Worm (Caenorhabditis elegans): Measurements from ENCODE around the gene B0563.6.

The B0563.6 gene

ce11 chrX:9183836-9184235, 46.3 kb downstream of the B0563.6 start, which contains the start of gene Y81B9A.2:
Gene Y81B9A.2 (plus strand): TSS chrX:9184136.
- no peak for TF ChIP-seq zip-2 (tag; optimal IDR thresholded peaks at IDR 0.05)

ce11 chrX:9191795-9192494, 54.4 kb downstream of the B0563.6 start, which contains the start of gene Y81B9A.1:
Gene Y81B9A.1 (plus strand): TSS chrX:9192444.
- TF ChIP-seq cey-2 (tag; optimal IDR thresholded peaks at IDR 0.05; ENCODE audit: borderline replicate concordance, insufficient read depth) (no peak), F37D6.2 (tag; optimal IDR thresholded peaks at IDR 0.05) (no peak), F49E8.2 (tag; optimal IDR thresholded peaks at IDR 0.05; ENCODE audit: borderline replicate concordance) (no peak), lsy-2 (tag; optimal IDR thresholded peaks at IDR 0.05) (no peak), dmd-8 (GFP tag; IDR thresholded peaks at IDR 0.05) (no peak), lir-3 (tag; optimal IDR thresholded peaks at IDR 0.05) (no peak), php-3 (GFP tag; IDR thresholded peaks at IDR 0.05) (no peak), nhr-10 (tag; optimal IDR thresholded peaks at IDR 0.05) (no peak), Y105C5A.15 (GFP tag; IDR thresholded peaks at IDR 0.05) (no peak), lim-7 (GFP tag; IDR thresholded peaks at IDR 0.05) (0 out of 2 replicates have a peak, but pooled peaks have one; percentile 15), ceh-44 (GFP tag; IDR thresholded peaks at IDR 0.05) (peak; percentile 76), F10B5.3 (tag; optimal IDR thresholded peaks at IDR 0.05) (no peak), rbr-2 (tag; optimal IDR thresholded peaks at IDR 0.05) (no peak), ZK337.2 (GFP tag; IDR thresholded peaks at IDR 0.05) (no peak), gei-8 (GFP tag; optimal IDR thresholded peaks at IDR 0.05) (no peak), ceh-28 (tag; optimal IDR thresholded peaks at IDR 0.05) (no peak), daf-12 (tag; optimal IDR thresholded peaks at IDR 0.05) (no peak), Y48G9A.11 (GFP tag; IDR thresholded peaks at IDR 0.05) (0 out of 2 replicates have a peak, but pooled peaks have one; percentile 12), ces-1 (GFP tag; optimal IDR thresholded peaks at IDR 0.05) (no peak), set-16 (GFP tag; IDR thresholded peaks at IDR 0.05) (peak; percentile 84), snpc-1.2 (GFP tag; IDR thresholded peaks at IDR 0.05) (peak; percentile 43; the same call in 1 of the 2 replicates), nhr-102 (tag; optimal IDR thresholded peaks at IDR 0.05) (no peak), fkh-10 (GFP tag; optimal IDR thresholded peaks at IDR 0.05) (no peak), Y75B8A.6 (GFP tag; IDR thresholded peaks at IDR 0.05) (no peak), nhr-42 (GFP tag; IDR thresholded peaks at IDR 0.05) (no peak), duxl-1 (tag; optimal IDR thresholded peaks at IDR 0.05; ENCODE audit: poor library complexity) (no peak), dmd-9 (GFP tag; IDR thresholded peaks at IDR 0.05) (no peak), Y5F2A.4 (GFP tag; optimal IDR thresholded peaks at IDR 0.05) (no peak), T26A8.4 (GFP tag; IDR thresholded peaks at IDR 0.05) (no peak), zip-2 (tag; optimal IDR thresholded peaks at IDR 0.05) (no peak), ZK546.5 (tag; optimal IDR thresholded peaks at IDR 0.05) (no peak), tag-97 (GFP tag; IDR thresholded peaks at IDR 0.05) (no peak), nhr-77 (tag; optimal IDR thresholded peaks at IDR 0.05) (no peak), nhr-237 (tag; optimal IDR thresholded peaks at IDR 0.05) (no peak), D1046.2 (GFP tag; IDR thresholded peaks at IDR 0.05) (no peak), ceh-20 (GFP tag; IDR thresholded peaks at IDR 0.05) (no peak)

ce11 chrX:9194081-9194480, 56.6 kb downstream of the B0563.6 start:
- no peak for TF ChIP-seq ceh-62 (tag; optimal IDR thresholded peaks at IDR 0.05)
- TF ChIP-seq ces-1 (GFP tag; optimal IDR thresholded peaks at IDR 0.05): no peak
- peak; percentile 93 for TF ChIP-seq aha-1 (tag)
- peak in 1 of 2 experiments; percentile 70 for TF ChIP-seq unc-62 (GFP tag; optimal IDR thresholded peaks at IDR 0.05 in 1 of 2)
- TF ChIP-seq unc-62 (tag; optimal IDR thresholded peaks at IDR 0.05): no peak

Data from whole organism, L4 larva.